Fruit fly (Drosophila melanogaster) whole organism, wandering third instar larva: ENCODE data around the gene CG34354.

Experiments
- Abd-B ChIP-seq: fragments of >200 bp; optimal IDR thresholded peaks from 2 replicates; lab custom pipeline; 2017; ENCODE audit warnings: missing biosample characterization, missing genetic modification characterization
- CG32264 ChIP-seq: fragments of 200-800 bp; sonication (Bioruptor generic); optimal IDR thresholded peaks from 2 replicates; lab custom pipeline; 2016; ENCODE audit warnings: missing biosample characterization, missing genetic modification characterization
- CG9705 ChIP-seq: fragments of 200-800 bp; sonication (Bioruptor generic); optimal IDR thresholded peaks from 2 replicates; lab custom pipeline; 2018; ENCODE audit warnings: missing biosample characterization, mild to moderate bottlenecking, missing genetic modification characterization
- CrebA ChIP-seq: fragments of 200-800 bp; sonication (Bioruptor generic); optimal IDR thresholded peaks from 2 replicates; lab custom pipeline; 2016; ENCODE audit warnings: missing biosample characterization, mild to moderate bottlenecking, missing genetic modification characterization, borderline replicate concordance
- Dfd ChIP-seq: fragments of >200 bp; optimal IDR thresholded peaks from 2 replicates; lab custom pipeline; 2017; ENCODE audit warnings: missing biosample characterization, missing genetic modification characterization
- Dif ChIP-seq: fragments of 200-275, 200-300 bp; sonication (Bioruptor generic); optimal IDR thresholded peaks from 2 replicates; lab custom pipeline; 2018; ENCODE audit warnings: missing biosample characterization, missing genetic modification characterization; ENCODE audit not compliant: partially characterized antibody
- GATAd ChIP-seq: sonication (Bioruptor generic); optimal IDR thresholded peaks from 2 replicates; lab custom pipeline; 2016; ENCODE audit warnings: missing biosample characterization, missing genetic modification characterization
- HLH106 ChIP-seq: fragments of 200-800 bp; optimal IDR thresholded peaks from 3 replicates; lab custom pipeline; 2019; ENCODE audit warnings: missing biosample characterization, mild to moderate bottlenecking, missing genetic modification characterization, moderate library complexity
- Hr83 ChIP-seq: fragments of 200-300 bp; sonication (Bioruptor generic); optimal IDR thresholded peaks from 2 replicates; lab custom pipeline; 2016; ENCODE audit warnings: missing biosample characterization, mild to moderate bottlenecking, missing genetic modification characterization, moderate library complexity; ENCODE audit not compliant: poor library complexity, severe bottlenecking
- Jra ChIP-seq: sonication (Bioruptor generic); optimal IDR thresholded peaks from 2 replicates; lab custom pipeline; 2016; ENCODE audit warnings: missing biosample characterization, missing genetic modification characterization
- Mio ChIP-seq: sonication (Bioruptor generic); optimal IDR thresholded peaks from 2 replicates; lab custom pipeline; 2016; ENCODE audit warnings: missing biosample characterization, missing genetic modification characterization
- Myc ChIP-seq: fragments of >200 bp; optimal IDR thresholded peaks from 2 replicates; lab custom pipeline; 2017
- OdsH ChIP-seq: fragments of 200-800 bp; sonication (Bioruptor generic); optimal IDR thresholded peaks from 2 replicates; lab custom pipeline; 2016; ENCODE audit warnings: missing biosample characterization, mild to moderate bottlenecking, missing genetic modification characterization
- Rel ChIP-seq, 2 experiments: fragments of 200-800 bp; sonication (Bioruptor generic) in 1 of 2; optimal IDR thresholded peaks; 2 replicates in 1 of 2; 3 replicates in 1 of 2; lab custom pipeline; 2016 to 2019; ENCODE audit warnings: mild to moderate bottlenecking in 2 of 2, missing biosample characterization in 2 of 2, missing genetic modification characterization in 2 of 2, moderate library complexity in 1 of 2
- Sp1 ChIP-seq: fragments of 200-800 bp; sonication (Bioruptor generic); optimal IDR thresholded peaks from 3 replicates; lab custom pipeline; 2019; ENCODE audit warnings: missing biosample characterization, mild to moderate bottlenecking, missing genetic modification characterization, moderate library complexity
- Vsx2 ChIP-seq: fragments of 200-300, 225-300 bp; sonication (Bioruptor generic); optimal IDR thresholded peaks from 2 replicates; lab custom pipeline; 2018; ENCODE audit warnings: missing biosample characterization, missing genetic modification characterization; ENCODE audit not compliant: partially characterized antibody
- br ChIP-seq: fragments of 200-800 bp; sonication (Bioruptor generic); optimal IDR thresholded peaks from 2 replicates; lab custom pipeline; 2016; ENCODE audit warnings: missing biosample characterization, missing genetic modification characterization
- brk ChIP-seq: fragments of 200-800 bp; sonication (Bioruptor generic); optimal IDR thresholded peaks from 2 replicates; lab custom pipeline; 2016; ENCODE audit warnings: missing biosample characterization, mild to moderate bottlenecking, missing genetic modification characterization
- dmrt93B ChIP-seq: fragments of 200-800 bp; sonication (Bioruptor generic); optimal IDR thresholded peaks from 2 replicates; lab custom pipeline; 2018; ENCODE audit warnings: missing biosample characterization, mild to moderate bottlenecking, missing genetic modification characterization
- dsf ChIP-seq: sonication (Bioruptor generic); optimal IDR thresholded peaks from 2 replicates; lab custom pipeline; 2016; ENCODE audit warnings: missing biosample characterization, missing genetic modification characterization, borderline replicate concordance
- ey ChIP-seq: fragments of 200-800 bp; sonication (Bioruptor generic); optimal IDR thresholded peaks from 2 replicates; lab custom pipeline; 2016; ENCODE audit warnings: missing biosample characterization, missing genetic modification characterization
- foxo ChIP-seq, 2 experiments: fragments of 200-800 bp; sonication (Bioruptor generic); optimal IDR thresholded peaks; 2 replicates in 1 of 2; 3 replicates in 1 of 2; lab custom pipeline; 2016 to 2017; ENCODE audit warnings: missing biosample characterization in 2 of 2, missing genetic modification characterization in 2 of 2
- fru ChIP-seq: fragments of 200-800 bp; sonication (Bioruptor generic); optimal IDR thresholded peaks from 3 replicates; lab custom pipeline; 2016; ENCODE audit warnings: missing biosample characterization, mild to moderate bottlenecking, missing genetic modification characterization
- h ChIP-seq: fragments of 200-800 bp; sonication (Bioruptor generic); optimal IDR thresholded peaks from 3 replicates; lab custom pipeline; 2016; ENCODE audit warnings: missing biosample characterization, mild to moderate bottlenecking, missing genetic modification characterization
- jim ChIP-seq: fragments of 175-275, 200-325 bp; sonication (Bioruptor generic); optimal IDR thresholded peaks from 2 replicates; lab custom pipeline; 2016; ENCODE audit warnings: missing biosample characterization, mild to moderate bottlenecking, missing genetic modification characterization
- lola ChIP-seq: fragments of >200 bp; optimal IDR thresholded peaks from 2 replicates; lab custom pipeline; 2017; ENCODE audit warnings: missing biosample characterization, missing genetic modification characterization
- pan ChIP-seq: fragments of >200 bp; optimal IDR thresholded peaks from 2 replicates; lab custom pipeline; 2017
- psq ChIP-seq: fragments of 200-800 bp; sonication (Bioruptor generic); optimal IDR thresholded peaks from 3 replicates; lab custom pipeline; 2017; ENCODE audit warnings: missing biosample characterization, mild to moderate bottlenecking, missing genetic modification characterization, moderate library complexity
- rgr ChIP-seq: fragments of 200-800 bp; sonication (Bioruptor generic); optimal IDR thresholded peaks from 3 replicates; lab custom pipeline; 2016; ENCODE audit warnings: missing biosample characterization, mild to moderate bottlenecking, missing genetic modification characterization
- sv ChIP-seq: fragments of 200-800 bp; sonication (Bioruptor generic); optimal IDR thresholded peaks from 3 replicates; lab custom pipeline; 2016; ENCODE audit warnings: missing biosample characterization, missing genetic modification characterization
- tai ChIP-seq: sonication (Bioruptor generic); optimal IDR thresholded peaks from 2 replicates; lab custom pipeline; 2016; ENCODE audit warnings: missing biosample characterization, missing genetic modification characterization
- usp ChIP-seq: fragments of >200 bp; optimal IDR thresholded peaks from 2 replicates; lab custom pipeline; 2017; ENCODE audit warnings: missing biosample characterization, missing genetic modification characterization
- woc ChIP-seq: sonication (Bioruptor generic); optimal IDR thresholded peaks from 2 replicates; lab custom pipeline; 2016; ENCODE audit warnings: missing biosample characterization, mild to moderate bottlenecking, missing genetic modification characterization

CG34354 gene

dm6 chr3R:28126241-28126640, 20.4 kb upstream of the CG34354 start:
- TF ChIP-seq pan (no peak), brk (no peak)

- TF ChIP-seq HLH106 (tag; lab: Kevin White, UChicago) (peak; percentile 46), fru (GFP tag; lab: Kevin White, UChicago) (peak; percentile 37), Jra (no peak), Abd-B (no peak), Sp1 (GFP tag; lab: Kevin White, UChicago) (peak; percentile 33), Vsx2 (no peak), br (GFP tag; lab: Kevin White, UChicago) (no peak), psq (GFP tag; lab: Kevin White, UChicago) (no peak), OdsH (GFP tag; lab: Kevin White, UChicago) (peak; percentile 7), rgr (GFP tag; lab: Kevin White, UChicago) (peak; percentile 29), Dfd (GFP tag; lab: Kevin White, UChicago) (no peak), pan (no peak), h (GFP tag; lab: Kevin White, UChicago) (peak; percentile 34), Hr83 (no peak), ey (GFP tag; lab: Kevin White, UChicago) (peak; percentile 37), GATAd (GFP tag; lab: Kevin White, UChicago) (no peak), dsf (GFP tag; lab: Kevin White, UChicago) (no peak), lola (no peak), Dif (GFP tag; lab: Kevin White, UChicago) (no peak), foxo (GFP tag; optimal IDR thresholded peaks at IDR 0.05; lab: Kevin White, UChicago) (peak in 1 of 2 experiments; percentile 13), usp (no peak)
Measured at dm6 chr3R:28236158-28236557, 89.5 kb downstream of the CG34354 start.

- no peak for TF ChIP-seq sv
- peak; percentile 91 for TF ChIP-seq Dfd (GFP tag; lab: Kevin White, UChicago)
- TF ChIP-seq, all 38 proteins: peak for 1
Measured at dm6 chr3R:28237797-28238196, 91.1 kb downstream of the CG34354 start.

dm6 chr3R:28263522-28263921, 116.8 kb downstream of the CG34354 start, which contains the start of gene CG43125:
CG43125 (minus strand) TSS chr3R:28263622.
- TF ChIP-seq CG32264, result no peak
- TF ChIP-seq Hr83, result no peak
- no peak for TF ChIP-seq brk
- TF ChIP-seq HLH106 (tag; lab: Kevin White, UChicago), result no peak
- TF ChIP-seq Mio (GFP tag; lab: Kevin White, UChicago), result no peak
- no peak for TF ChIP-seq fru (GFP tag; lab: Kevin White, UChicago)
- TF ChIP-seq Sp1 (GFP tag; lab: Kevin White, UChicago), result no peak
- no peak for TF ChIP-seq Jra
- TF ChIP-seq woc (GFP tag; lab: Kevin White, UChicago), result no peak

- TF ChIP-seq psq (GFP tag; lab: Kevin White, UChicago), result no peak
- TF ChIP-seq Myc (lab: Kevin White, UChicago), result no peak
- TF ChIP-seq lola, result no peak
- TF ChIP-seq CG9705 (GFP tag; lab: Kevin White, UChicago), result no peak
- TF ChIP-seq Hr83, result no peak
- no peak for TF ChIP-seq Rel (GFP tag; optimal IDR thresholded peaks at IDR 0.05; lab: Kevin White, UChicago)
- no peak for TF ChIP-seq Rel (tag; optimal IDR thresholded peaks at IDR 0.05; lab: Kevin White, UChicago)
- TF ChIP-seq Abd-B, result no peak
- TF ChIP-seq Dif (GFP tag; lab: Kevin White, UChicago), result no peak
- no peak for TF ChIP-seq dmrt93B
- no peak for TF ChIP-seq Dfd (GFP tag; lab: Kevin White, UChicago)
- no peak for TF ChIP-seq OdsH (GFP tag; lab: Kevin White, UChicago)
- no peak for TF ChIP-seq foxo (GFP tag; optimal IDR thresholded peaks at IDR 0.05; lab: Kevin White, UChicago)
- no peak for TF ChIP-seq ey (GFP tag; lab: Kevin White, UChicago)
- no peak for TF ChIP-seq HLH106 (tag; lab: Kevin White, UChicago)
- TF ChIP-seq tai, result no peak
Measured at dm6 chr3R:28264673-28265072, 118.0 kb downstream of the CG34354 start, which contains the start of gene CG43124. CG43124 (minus strand) TSS chr3R:28264773.

dm6 chr3R:28282280-28282679, 135.6 kb downstream of the CG34354 start, which contains the start of gene CG34436:
CG34436 (plus strand) TSS chr3R:28282580.
- no peak for TF ChIP-seq lola
- no peak for TF ChIP-seq brk
- no peak for TF ChIP-seq HLH106 (tag; lab: Kevin White, UChicago)
- no peak for TF ChIP-seq foxo (GFP tag; optimal IDR thresholded peaks at IDR 0.05; lab: Kevin White, UChicago)
- no peak for TF ChIP-seq OdsH (GFP tag; lab: Kevin White, UChicago)
- TF ChIP-seq CrebA (GFP tag; lab: Kevin White, UChicago), result no peak
- no peak for TF ChIP-seq dmrt93B
- no peak for TF ChIP-seq dsf (GFP tag; lab: Kevin White, UChicago)
- no peak for TF ChIP-seq Dif (GFP tag; lab: Kevin White, UChicago)
- no peak for TF ChIP-seq ey (GFP tag; lab: Kevin White, UChicago)
- no peak for TF ChIP-seq jim (GFP tag; lab: Kevin White, UChicago)
- TF ChIP-seq Rel (GFP tag; optimal IDR thresholded peaks at IDR 0.05; lab: Kevin White, UChicago), result no peak
- TF ChIP-seq Rel (tag; optimal IDR thresholded peaks at IDR 0.05; lab: Kevin White, UChicago), result no peak
- TF ChIP-seq pan, result no peak
- TF ChIP-seq Jra, result no peak
- TF ChIP-seq Dfd (GFP tag; lab: Kevin White, UChicago), result no peak
- no peak for TF ChIP-seq Vsx2
- no peak for TF ChIP-seq CG9705 (GFP tag; lab: Kevin White, UChicago)
- no peak for TF ChIP-seq Abd-B
- TF ChIP-seq psq (GFP tag; lab: Kevin White, UChicago), result no peak
- TF ChIP-seq rgr (GFP tag; lab: Kevin White, UChicago), result no peak
